Worm (Caenorhabditis elegans) whole organism, young adult: ENCODE results near the gene cex-2.

Experiments
- B0336.3 ChIP-seq: fragments of 200-800 bp; sonication (Bioruptor generic); IDR thresholded peaks from 2 replicates; pipeline ENCODE4 v1.3.6; 2022; ENCODE audit warnings: missing genetic modification characterization, missing compliant biosample characterization
- C17E4.6 ChIP-seq: fragments of 200-800 bp; sonication (Bioruptor generic); IDR thresholded peaks from 2 replicates; pipeline ENCODE4 v1.3.6; 2022; ENCODE audit warnings: missing genetic modification reagents, missing genetic modification characterization, missing compliant biosample characterization
- D2030.7 ChIP-seq: fragments of 200-800 bp; sonication (Bioruptor generic); IDR thresholded peaks from 2 replicates; pipeline ENCODE4 v1.3.6; 2022; ENCODE audit warnings: missing genetic modification reagents, missing genetic modification characterization, missing compliant biosample characterization
- F37B4.10 ChIP-seq: fragments of 200-800 bp; sonication (Bioruptor generic); IDR thresholded peaks from 2 replicates; pipeline ENCODE4 v1.3.6; 2022; ENCODE audit warnings: missing genetic modification characterization, missing compliant biosample characterization
- F55B11.4 ChIP-seq: sonication (generic microtip); optimal IDR thresholded peaks from 2 replicates; lab custom pipeline; 2016; ENCODE audit warnings: missing compliant biosample characterization, missing genetic modification characterization, borderline replicate concordance; ENCODE audit not compliant: insufficient read depth
- F57C9.4 ChIP-seq: sonication (generic microtip); optimal IDR thresholded peaks from 2 replicates; lab custom pipeline; 2017; ENCODE audit warnings: mild to moderate bottlenecking, missing genetic modification characterization, missing compliant biosample characterization
- K11D2.4 ChIP-seq: fragments of 200-800 bp; sonication (Bioruptor generic); IDR thresholded peaks from 2 replicates; pipeline ENCODE4 v1.3.6; 2022; ENCODE audit warnings: missing genetic modification reagents, missing genetic modification characterization, missing compliant biosample characterization
- K12H6.12 ChIP-seq: fragments of 200-800 bp; sonication (Bioruptor generic); optimal IDR thresholded peaks from 2 replicates; lab custom pipeline; 2018; ENCODE audit warnings: mild to moderate bottlenecking, missing genetic modification characterization, missing compliant biosample characterization
- Y79H2A.3 ChIP-seq: fragments of 200-800 bp; sonication (Bioruptor generic); conservative IDR thresholded peaks from 2 replicates; pipeline ENCODE4 v1.3.6; 2022; ENCODE audit warnings: missing genetic modification reagents, missing genetic modification characterization, missing compliant biosample characterization
- ZK185.1 ChIP-seq: sonication (generic microtip); optimal IDR thresholded peaks from 2 replicates; lab custom pipeline; 2016; ENCODE audit warnings: mild to moderate bottlenecking, missing genetic modification characterization, missing compliant biosample characterization; ENCODE audit not compliant: poor library complexity, severe bottlenecking
- akir-1 ChIP-seq: fragments of 200-800 bp; sonication (Bioruptor generic); optimal IDR thresholded peaks from 2 replicates; lab custom pipeline; 2018; ENCODE audit warnings: mild to moderate bottlenecking, missing genetic modification characterization, moderate library complexity, missing compliant biosample characterization
- ama-1 ChIP-seq, 3 experiments: fragments of 150-350 bp in 1 of 3; sonication (generic microtip) in 2 of 3; optimal IDR thresholded peaks; 2 replicates each; lab custom pipeline; 2014 to 2018; ENCODE audit warnings: missing biosample characterization in 2 of 3, missing genetic modification characterization in 2 of 3, missing genetic modification reagents in 2 of 3
- aptf-2 ChIP-seq: fragments of 200-800 bp; sonication (Bioruptor generic); conservative IDR thresholded peaks from 2 replicates; pipeline ENCODE4 v1.3.6; 2022; ENCODE audit warnings: missing genetic modification reagents, missing genetic modification characterization, missing compliant biosample characterization
- attf-3 ChIP-seq: fragments of 200-800 bp; sonication (Bioruptor generic); conservative IDR thresholded peaks from 2 replicates; pipeline ENCODE4 v1.3.6; 2022; ENCODE audit warnings: missing genetic modification reagents, missing genetic modification characterization, missing compliant biosample characterization
- attf-6 ChIP-seq: fragments of 200-800 bp; sonication (Bioruptor generic); IDR thresholded peaks from 2 replicates; pipeline ENCODE4 v1.3.6; 2022; ENCODE audit warnings: missing genetic modification reagents, missing genetic modification characterization, missing compliant biosample characterization
- cebp-2 ChIP-seq: fragments of 200-800 bp; sonication (Bioruptor generic); IDR thresholded peaks from 2 replicates; pipeline ENCODE4 v1.3.6; 2022; ENCODE audit warnings: missing genetic modification characterization, missing compliant biosample characterization
- ceh-79 ChIP-seq: sonication (generic microtip); optimal IDR thresholded peaks from 2 replicates; lab custom pipeline; 2017; ENCODE audit warnings: mild to moderate bottlenecking, missing genetic modification characterization, missing compliant biosample characterization
- ceh-91 ChIP-seq: fragments of 200-800 bp; sonication (Bioruptor generic); IDR thresholded peaks from 2 replicates; pipeline ENCODE4 v1.3.6; 2022; ENCODE audit warnings: missing genetic modification reagents, missing genetic modification characterization, missing compliant biosample characterization
- dpff-1 ChIP-seq: sonication (generic microtip); optimal IDR thresholded peaks from 2 replicates; lab custom pipeline; 2017; ENCODE audit warnings: mild to moderate bottlenecking, missing genetic modification characterization, missing compliant biosample characterization
- dpl-1 ChIP-seq: fragments of 150-350 bp; optimal IDR thresholded peaks from 2 replicates; lab custom pipeline; 2014; ENCODE audit warnings: missing biosample characterization, missing genetic modification reagents, missing genetic modification characterization
- efl-1 ChIP-seq: fragments of 150-350 bp; optimal IDR thresholded peaks from 2 replicates; lab custom pipeline; 2014; ENCODE audit warnings: missing biosample characterization, missing genetic modification reagents, missing genetic modification characterization
- egl-18 ChIP-seq: fragments of 200-800 bp; sonication (Bioruptor generic); IDR thresholded peaks from 2 replicates; pipeline ENCODE4 v1.3.6; 2022; ENCODE audit warnings: missing genetic modification reagents, missing genetic modification characterization, missing compliant biosample characterization
- egl-44 ChIP-seq: fragments of 200-800 bp; sonication (Bioruptor generic); IDR thresholded peaks from 2 replicates; pipeline ENCODE4 v1.3.6; 2022; ENCODE audit warnings: missing genetic modification reagents, missing genetic modification characterization, missing compliant biosample characterization
- ekl-4 ChIP-seq: fragments of 200-800 bp; sonication (Bioruptor generic); IDR thresholded peaks from 2 replicates; pipeline ENCODE4 v1.3.6; 2022; ENCODE audit warnings: missing genetic modification reagents, missing genetic modification characterization, missing compliant biosample characterization
- ets-4 ChIP-seq: fragments of 200-800 bp; sonication (Bioruptor generic); optimal IDR thresholded peaks from 2 replicates; lab custom pipeline; 2018; ENCODE audit warnings: mild to moderate bottlenecking, missing genetic modification characterization, missing compliant biosample characterization
- fkh-3 ChIP-seq: sonication (generic microtip); optimal IDR thresholded peaks from 2 replicates; lab custom pipeline; 2016; ENCODE audit warnings: mild to moderate bottlenecking, missing genetic modification characterization, missing compliant biosample characterization
- gei-17 ChIP-seq: fragments of 200-800 bp; sonication (Bioruptor generic); optimal IDR thresholded peaks from 2 replicates; lab custom pipeline; 2018; ENCODE audit warnings: mild to moderate bottlenecking, missing genetic modification characterization, missing compliant biosample characterization
- hlh-26 ChIP-seq: fragments of 200-800 bp; sonication (Bioruptor generic); conservative IDR thresholded peaks from 2 replicates; pipeline ENCODE4 v1.3.6; 2022; ENCODE audit warnings: missing genetic modification reagents, missing genetic modification characterization, missing compliant biosample characterization
- hmg-20 ChIP-seq: fragments of 200-800 bp; sonication (Bioruptor generic); IDR thresholded peaks from 2 replicates; pipeline ENCODE4 v1.3.6; 2022; ENCODE audit warnings: missing genetic modification reagents, missing genetic modification characterization, missing compliant biosample characterization
- hsf-1 ChIP-seq: fragments of 200-800 bp; sonication (Bioruptor generic); IDR thresholded peaks from 2 replicates; pipeline ENCODE4 v1.3.6; 2022; ENCODE audit warnings: missing genetic modification reagents, missing genetic modification characterization, missing compliant biosample characterization
- lag-1 ChIP-seq: fragments of 200-800 bp; sonication (Bioruptor generic); IDR thresholded peaks from 2 replicates; pipeline ENCODE4 v1.3.6; 2022; ENCODE audit warnings: missing genetic modification reagents, missing genetic modification characterization, missing compliant biosample characterization
- let-607 ChIP-seq, 2 experiments: fragments of 200-800 bp in 1 of 2; sonication (Bioruptor generic) in 1 of 2; sonication (generic microtip) in 1 of 2; optimal IDR thresholded peaks; 2 replicates each; lab custom pipeline; 2016 to 2018; ENCODE audit warnings: mild to moderate bottlenecking in 2 of 2, missing compliant biosample characterization in 2 of 2, missing genetic modification characterization in 2 of 2, moderate library complexity in 2 of 2, missing genotype in 1 of 2
- lin-26 ChIP-seq: fragments of 200-800 bp; sonication (Bioruptor generic); IDR thresholded peaks from 2 replicates; pipeline ENCODE4 v1.3.6; 2022; ENCODE audit warnings: missing genetic modification reagents, missing genetic modification characterization, missing compliant biosample characterization
- lin-40 ChIP-seq: sonication (generic microtip); optimal IDR thresholded peaks from 2 replicates; lab custom pipeline; 2016; ENCODE audit warnings: missing genetic modification characterization, mild to moderate bottlenecking, missing compliant biosample characterization, missing genotype, missing genetic modification reagents
- lir-1 ChIP-seq: fragments of 200-800 bp; sonication (Bioruptor generic); conservative IDR thresholded peaks from 2 replicates; pipeline ENCODE4 v1.3.6; 2022; ENCODE audit warnings: missing genetic modification reagents, missing genetic modification characterization, missing compliant biosample characterization
- madf-10 ChIP-seq: sonication (generic microtip); optimal IDR thresholded peaks from 2 replicates; lab custom pipeline; 2016; ENCODE audit warnings: mild to moderate bottlenecking, missing genetic modification characterization, missing compliant biosample characterization
- nfya-1 ChIP-seq: sonication (generic microtip); optimal IDR thresholded peaks from 2 replicates; lab custom pipeline; 2017; ENCODE audit warnings: antibody characterized with exemption, missing compliant biosample characterization, missing genetic modification characterization, borderline replicate concordance; ENCODE audit not compliant: insufficient read depth
- nfya-2 ChIP-seq: fragments of 200-800 bp; sonication (Bioruptor generic); IDR thresholded peaks from 2 replicates; pipeline ENCODE4 v1.3.6; 2022; ENCODE audit warnings: missing genetic modification reagents, missing genetic modification characterization, missing compliant biosample characterization
- rec-8 ChIP-seq, 2 experiments: sonication (generic microtip); optimal IDR thresholded peaks; 2 replicates each; lab custom pipeline; 2016; ENCODE audit warnings: mild to moderate bottlenecking in 2 of 2, missing genetic modification characterization in 2 of 2, missing genetic modification reagents in 2 of 2, missing genotype in 2 of 2, missing biosample characterization in 1 of 2, missing compliant biosample characterization in 1 of 2, moderate library complexity in 1 of 2
- rpc-1 ChIP-seq, 2 experiments: fragments of 150-350 bp in 1 of 2; sonication (generic microtip) in 1 of 2; optimal IDR thresholded peaks; 2 replicates each; lab custom pipeline; 2014 to 2018; ENCODE audit warnings: missing biosample characterization in 1 of 2, missing genetic modification characterization in 1 of 2, missing genetic modification reagents in 1 of 2, missing genotype in 1 of 2
- somi-1 ChIP-seq: fragments of 200-800 bp; sonication (Bioruptor generic); optimal IDR thresholded peaks from 2 replicates; lab custom pipeline; 2018; ENCODE audit warnings: mild to moderate bottlenecking, missing genetic modification characterization, missing compliant biosample characterization
- unc-62 ChIP-seq: fragments of 150-350 bp; optimal IDR thresholded peaks from 2 replicates; lab custom pipeline; 2014; ENCODE audit warnings: missing biosample characterization, missing genetic modification reagents, missing genetic modification characterization
- zim-3 ChIP-seq: sonication (generic microtip); optimal IDR thresholded peaks from 2 replicates; lab custom pipeline; 2017; ENCODE audit warnings: mild to moderate bottlenecking, missing genetic modification characterization, moderate library complexity, missing compliant biosample characterization
- ztf-25 ChIP-seq: fragments of 200-800 bp; sonication (Bioruptor generic); IDR thresholded peaks from 2 replicates; pipeline ENCODE4 v1.3.6; 2022; ENCODE audit warnings: missing genetic modification reagents, missing genetic modification characterization, missing compliant biosample characterization
- ztf-28 ChIP-seq: fragments of 200-800 bp; sonication (Bioruptor generic); IDR thresholded peaks from 2 replicates; pipeline ENCODE4 v1.3.6; 2022; ENCODE audit warnings: missing genetic modification reagents, missing genetic modification characterization, missing compliant biosample characterization
- ztf-3 ChIP-seq: fragments of 200-800 bp; sonication (Bioruptor generic); optimal IDR thresholded peaks from 2 replicates; lab custom pipeline; 2018; ENCODE audit warnings: mild to moderate bottlenecking, missing genetic modification characterization, missing compliant biosample characterization
- ztf-6 ChIP-seq: fragments of 200-800 bp; sonication (Bioruptor generic); IDR thresholded peaks from 2 replicates; pipeline ENCODE4 v1.3.6; 2022; ENCODE audit warnings: missing genetic modification reagents, missing genetic modification characterization, missing compliant biosample characterization

cex-2 gene

DNA sequence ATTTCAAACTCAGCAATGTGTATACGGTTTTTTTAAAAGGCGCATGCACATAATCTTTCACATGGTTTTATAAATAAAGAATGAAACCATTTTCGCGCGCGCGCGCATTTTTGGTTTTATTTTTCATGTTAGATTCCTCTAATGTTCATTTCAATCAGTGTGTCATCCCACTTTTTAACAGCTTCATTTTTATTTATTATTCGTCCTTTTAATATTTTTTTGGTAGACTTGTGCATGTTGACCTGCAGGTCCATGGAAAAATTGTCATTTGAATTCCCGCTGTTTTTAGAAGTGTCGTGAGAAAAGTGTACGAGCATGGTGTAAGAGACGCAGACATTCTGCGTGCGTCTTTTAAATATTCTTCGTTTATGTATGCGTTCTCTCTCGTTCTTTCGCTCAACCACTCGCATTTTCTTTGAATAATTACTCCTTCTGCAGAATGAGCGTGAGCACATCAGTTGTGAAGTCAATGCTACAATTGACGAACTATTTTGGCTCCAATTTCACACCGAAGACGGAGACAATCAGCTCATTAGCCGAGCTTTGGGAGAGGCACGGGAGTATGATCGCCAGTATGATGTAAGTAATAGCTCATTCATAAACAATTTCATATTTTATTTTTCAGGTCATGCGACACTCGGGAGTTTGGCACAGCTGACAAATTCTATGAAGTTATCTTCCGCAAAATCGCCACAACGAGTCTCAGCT is 25.2 kb upstream of the cex-2 start, which contains the start of gene lin-5 (continued):
- TF ChIP-seq efl-1 (GFP tag; lab: Kevin White, UChicago) (peak; percentile 96), unc-62 (GFP tag; lab: Kevin White, UChicago) (no peak), C17E4.6 (GFP tag; lab: Robert Waterston, UW) (no peak), attf-3 (GFP tag; lab: Robert Waterston, UW) (peak; percentile 70), gei-17 (no peak), K11D2.4 (GFP tag; lab: Robert Waterston, UW) (no peak), B0336.3 (GFP tag; lab: Robert Waterston, UW) (peak; percentile 71; the same call in 1 of the 2 replicates), ztf-28 (no peak), madf-10 (tag; lab: Kevin White, UChicago) (no peak), rpc-1 (optimal IDR thresholded peaks at IDR 0.05; lab: Kevin White, UChicago) (no peak), rpc-1 (tag; optimal IDR thresholded peaks at IDR 0.05; lab: Kevin White, UChicago) (no peak), F55B11.4 (tag; lab: Kevin White, UChicago) (no peak), cebp-2 (no peak), ztf-25 (GFP tag; lab: Robert Waterston, UW) (no peak), aptf-2 (GFP tag; lab: Robert Waterston, UW) (no peak), ets-4 (no peak), zim-3 (tag; lab: Kevin White, UChicago) (no peak), lag-1 (GFP tag; lab: Robert Waterston, UW) (no peak), ceh-79 (tag; lab: Kevin White, UChicago) (no peak), lir-1 (no peak; the same call in 1 of the 2 replicates), F37B4.10 (GFP tag; lab: Robert Waterston, UW) (no peak), lin-40 (no peak), hmg-20 (GFP tag; lab: Robert Waterston, UW) (no peak), ztf-3 (GFP tag; lab: Kevin White, UChicago) (no peak), nfya-1 (tag; lab: Kevin White, UChicago) (no peak), attf-6 (0 out of 2 replicates have a peak, but pooled peaks have one; percentile 10), ama-1 (optimal IDR thresholded peaks at IDR 0.05; lab: Kevin White, UChicago) (no peak), ama-1 (GFP tag; optimal IDR thresholded peaks at IDR 0.05; lab: Kevin White, UChicago) (no peak), lin-26 (GFP tag; lab: Robert Waterston, UW) (no peak), K12H6.12 (tag; lab: Kevin White, UChicago) (no peak), D2030.7 (GFP tag; lab: Robert Waterston, UW) (peak; percentile 91), rec-8 (tag; optimal IDR thresholded peaks at IDR 0.05; lab: Kevin White, UChicago) (no peak), ceh-91 (peak; percentile 91), F57C9.4 (tag; lab: Kevin White, UChicago) (no peak), ztf-6 (GFP tag; lab: Robert Waterston, UW) (no peak), egl-18 (GFP tag; lab: Robert Waterston, UW) (no peak), hsf-1 (GFP tag; lab: Robert Waterston, UW) (peak; percentile 78), ekl-4 (peak; percentile 70), somi-1 (GFP tag; lab: Kevin White, UChicago) (no peak), hlh-26 (GFP tag; lab: Robert Waterston, UW) (no peak), nfya-2 (GFP tag; lab: Robert Waterston, UW) (no peak), akir-1 (GFP tag; lab: Kevin White, UChicago) (no peak), dpl-1 (GFP tag; lab: Kevin White, UChicago) (peak; percentile 80), fkh-3 (tag; lab: Kevin White, UChicago) (no peak), ZK185.1 (tag; lab: Kevin White, UChicago) (no peak), let-607 (tag; optimal IDR thresholded peaks at IDR 0.05; lab: Kevin White, UChicago) (no peak), dpff-1 (tag; lab: Kevin White, UChicago) (no peak), egl-44 (no peak), Y79H2A.3 (GFP tag; lab: Robert Waterston, UW) (peak; percentile 77; the same call in 1 of the 2 replicates)
